Worm (Caenorhabditis elegans): ENCODE measurements around the gene fipr-8.

DNA sequence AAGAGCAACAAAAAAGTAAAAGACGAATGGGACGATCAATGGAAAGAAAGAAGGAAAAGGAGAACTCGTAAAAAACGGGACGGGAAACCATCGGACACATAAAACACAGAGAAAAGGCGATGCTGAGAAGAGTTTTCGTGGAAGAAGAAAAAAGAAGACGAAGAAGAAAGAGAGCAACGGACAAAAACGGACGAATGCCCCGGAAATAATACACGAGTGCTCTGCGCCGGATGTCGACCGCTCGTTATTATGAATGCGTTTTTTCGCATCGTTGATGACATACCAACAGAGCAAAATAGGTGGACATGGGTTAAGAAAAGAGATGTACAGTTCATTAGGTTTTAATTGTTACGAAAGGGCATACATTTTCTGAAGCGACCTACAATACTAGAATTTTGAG lies 35.9 kb upstream of the fipr-8 start, which contains the start of gene Y22F5A.11:
- TF ChIP-seq nhr-11 (tag; optimal IDR thresholded peaks at IDR 0.05): no peak
- TF ChIP-seq hlh-30 (tag; optimal IDR thresholded peaks at IDR 0.05; ENCODE audit: insufficient read depth): no peak
